Fruit fly (Drosophila melanogaster) whole organism, embryonic: ENCODE results near the gene Psf2.

ENCODE experiments used
- ATbp ChIP-seq: fragments of 200-800 bp; sonication (Bioruptor generic); optimal IDR thresholded peaks from 2 replicates; lab custom pipeline; 2017; ENCODE audit warnings: missing biosample characterization, mild to moderate bottlenecking, missing genetic modification characterization, missing genetic modification reagents
- Bgb ChIP-seq: fragments of 200-800 bp; sonication (Bioruptor generic); IDR thresholded peaks from 2 replicates; pipeline ENCODE4 v1.3.6; 2022; ENCODE audit warnings: missing biosample characterization, missing genetic modification characterization; ENCODE audit not compliant: partially characterized antibody
- CG10565 ChIP-seq: fragments of 200-800 bp; sonication (Bioruptor generic); optimal IDR thresholded peaks from 3 replicates; lab custom pipeline; 2016; ENCODE audit warnings: missing biosample characterization, mild to moderate bottlenecking, missing genetic modification characterization
- CG11696 ChIP-seq: fragments of 200-800 bp; sonication (Bioruptor generic); IDR thresholded peaks from 2 replicates; pipeline ENCODE4 v1.3.6; 2022; ENCODE audit warnings: missing biosample characterization, missing genetic modification characterization
- CG12104 ChIP-seq: fragments of 200-800 bp; sonication (Bioruptor generic); optimal IDR thresholded peaks from 3 replicates; lab custom pipeline; 2016; ENCODE audit warnings: missing biosample characterization, missing genetic modification characterization
- CG1233 ChIP-seq: fragments of 200-800 bp; sonication (Bioruptor generic); optimal IDR thresholded peaks from 4 replicates; lab custom pipeline; 2018; ENCODE audit warnings: missing biosample characterization, mild to moderate bottlenecking, missing genetic modification characterization
- CG1529 ChIP-seq: fragments of 200-800 bp; sonication (Bioruptor generic); optimal IDR thresholded peaks from 3 replicates; lab custom pipeline; 2018; ENCODE audit warnings: missing biosample characterization, missing genetic modification characterization
- CG1647 ChIP-seq: fragments of 200-800 bp; sonication (Bioruptor generic); optimal IDR thresholded peaks from 3 replicates; lab custom pipeline; 2016; ENCODE audit warnings: missing biosample characterization, missing genetic modification characterization
- CG17361 ChIP-seq: fragments of 200-800 bp; sonication (Bioruptor generic); IDR thresholded peaks from 3 replicates; pipeline ENCODE4 v1.3.6; 2022; ENCODE audit warnings: missing biosample characterization, missing genetic modification characterization
- CG18011 ChIP-seq: fragments of 200-800 bp; sonication (Bioruptor generic); optimal IDR thresholded peaks from 2 replicates; lab custom pipeline; 2017; ENCODE audit warnings: missing biosample characterization, missing genetic modification characterization, mild to moderate bottlenecking, moderate library complexity, missing genotype
- CG2120 ChIP-seq: fragments of 200-800 bp; sonication (Bioruptor generic); optimal IDR thresholded peaks from 3 replicates; lab custom pipeline; 2016; ENCODE audit warnings: missing biosample characterization, missing genetic modification characterization
- CG2199 ChIP-seq: fragments of 200-800 bp; sonication (Bioruptor generic); IDR thresholded peaks from 3 replicates; pipeline ENCODE4 v1.3.6; 2022; ENCODE audit warnings: missing biosample characterization, missing genetic modification characterization
- CG30020 ChIP-seq: fragments of 200-800 bp; optimal IDR thresholded peaks from 2 replicates; lab custom pipeline; 2019; ENCODE audit warnings: missing biosample characterization, mild to moderate bottlenecking, missing genetic modification characterization, moderate library complexity
- CG30403 ChIP-seq: fragments of 200-800 bp; sonication (Bioruptor generic); optimal IDR thresholded peaks from 3 replicates; lab custom pipeline; 2016; ENCODE audit warnings: missing biosample characterization, missing genetic modification characterization
- CG3065 ChIP-seq: fragments of 200-800 bp; sonication (Bioruptor generic); optimal IDR thresholded peaks from 2 replicates; lab custom pipeline; 2016; ENCODE audit warnings: missing biosample characterization, missing genetic modification characterization
- CG32767 ChIP-seq: fragments of 200-800 bp; sonication (Bioruptor generic); IDR thresholded peaks from 2 replicates; pipeline ENCODE4 v1.3.6; 2022; ENCODE audit warnings: missing biosample characterization, missing genetic modification characterization
- CG32772 ChIP-seq: fragments of 200-800 bp; sonication (Bioruptor generic); IDR thresholded peaks from 2 replicates; pipeline ENCODE4 v1.3.6; 2022; ENCODE audit warnings: missing biosample characterization, missing genetic modification characterization
- CG3726 ChIP-seq: fragments of 200-800 bp; sonication (Bioruptor generic); IDR thresholded peaks from 3 replicates; pipeline ENCODE4, ENCODE4 v1.3.6; 2022; ENCODE audit warnings: missing biosample characterization, missing genetic modification characterization
- CG3995 ChIP-seq: fragments of 200-800 bp; sonication (Bioruptor generic); optimal IDR thresholded peaks from 3 replicates; lab custom pipeline; 2016; ENCODE audit warnings: missing biosample characterization, missing genetic modification characterization
- CG6683 ChIP-seq: fragments of 200-800 bp; sonication (Bioruptor generic); optimal IDR thresholded peaks from 2 replicates; lab custom pipeline; 2017; ENCODE audit warnings: missing biosample characterization, mild to moderate bottlenecking, missing genetic modification characterization, missing genetic modification reagents
- CG8089 ChIP-seq: fragments of 200-800 bp; sonication (Bioruptor generic); optimal IDR thresholded peaks from 3 replicates; lab custom pipeline; 2016; ENCODE audit warnings: missing biosample characterization, missing genetic modification characterization
- CHES-1-like ChIP-seq: fragments of 200-800 bp; sonication (Bioruptor generic); optimal IDR thresholded peaks from 2 replicates; lab custom pipeline; 2016; ENCODE audit warnings: missing biosample characterization, missing genetic modification characterization
- CTCF ChIP-seq: fragments of 200-800 bp; sonication (Bioruptor generic); optimal IDR thresholded peaks from 2 replicates; lab custom pipeline; 2017; ENCODE audit warnings: missing biosample characterization, mild to moderate bottlenecking, missing genetic modification characterization, moderate library complexity
- D ChIP-seq, 2 experiments: fragments of 200-800 bp in 1 of 2; fragments of >200 bp in 1 of 2; sonication (Bioruptor generic) in 1 of 2; optimal IDR thresholded peaks; 2 replicates in 1 of 2; 3 replicates in 1 of 2; lab custom pipeline; 2017; ENCODE audit warnings: mild to moderate bottlenecking in 1 of 2, missing biosample characterization in 1 of 2, missing genetic modification characterization in 1 of 2, missing genetic modification reagents in 1 of 2
- Deaf1 ChIP-seq: fragments of 200-800 bp; optimal IDR thresholded peaks from 3 replicates; lab custom pipeline; 2019; ENCODE audit warnings: missing biosample characterization, mild to moderate bottlenecking, missing genetic modification characterization, moderate library complexity
- Dip2 ChIP-seq: fragments of 200-800 bp; sonication (Bioruptor generic); IDR thresholded peaks from 2 replicates; pipeline ENCODE4 v1.3.6; 2022; ENCODE audit warnings: missing biosample characterization, missing genetic modification characterization
- Dref ChIP-seq: fragments of 200-800 bp; sonication (Bioruptor generic); IDR thresholded peaks from 2 replicates; pipeline ENCODE4 v1.3.6; 2022; ENCODE audit warnings: missing biosample characterization, missing genetic modification characterization
- Fer1 ChIP-seq: fragments of 200-800 bp; sonication (Bioruptor generic); optimal IDR thresholded peaks from 2 replicates; lab custom pipeline; 2017; ENCODE audit warnings: missing biosample characterization, mild to moderate bottlenecking, missing genetic modification characterization
- Fer2 ChIP-seq: fragments of 200-800 bp; sonication (Bioruptor generic); optimal IDR thresholded peaks from 2 replicates; lab custom pipeline; 2018; ENCODE audit warnings: missing biosample characterization, mild to moderate bottlenecking, missing genetic modification characterization, moderate library complexity
- H2.0 ChIP-seq: fragments of 200-800 bp; sonication (Bioruptor generic); IDR thresholded peaks from 2 replicates; pipeline ENCODE4 v1.3.6; 2022; ENCODE audit warnings: missing biosample characterization, missing genetic modification characterization
- Mes4 ChIP-seq: fragments of 200-800 bp; sonication (Bioruptor generic); optimal IDR thresholded peaks from 2 replicates; lab custom pipeline; 2016; ENCODE audit warnings: missing biosample characterization, missing genetic modification characterization
- NfI ChIP-seq: fragments of 200-800 bp; sonication (Bioruptor generic); optimal IDR thresholded peaks from 3 replicates; lab custom pipeline; 2018; ENCODE audit warnings: missing biosample characterization, mild to moderate bottlenecking, missing genetic modification characterization, moderate library complexity
- Opbp ChIP-seq: fragments of 200-800 bp; sonication (Bioruptor generic); IDR thresholded peaks from 3 replicates; pipeline ENCODE4 v1.3.6; 2022; ENCODE audit warnings: missing biosample characterization, missing genetic modification characterization; ENCODE audit not compliant: partially characterized antibody
- Optix ChIP-seq: fragments of 200-800 bp; sonication (Bioruptor generic); IDR thresholded peaks from 3 replicates; pipeline ENCODE4 v1.3.6; 2022; ENCODE audit warnings: missing biosample characterization, missing genetic modification characterization
- Pdp1 ChIP-seq, 2 experiments: fragments of 200-800 bp; sonication (Bioruptor generic); optimal IDR thresholded peaks; 3 replicates each; lab custom pipeline; 2016; ENCODE audit warnings: missing biosample characterization in 2 of 2, missing genetic modification characterization in 2 of 2, mild to moderate bottlenecking in 1 of 2, moderate library complexity in 1 of 2
- Ptx1 ChIP-seq: fragments of 200-800 bp; sonication (Bioruptor generic); IDR thresholded peaks from 2 replicates; pipeline ENCODE4 v1.3.6; 2022; ENCODE audit warnings: missing biosample characterization, missing genetic modification characterization
- Xbp1 ChIP-seq: fragments of 200-800 bp; sonication (Bioruptor generic); optimal IDR thresholded peaks from 3 replicates; lab custom pipeline; 2016; ENCODE audit warnings: missing biosample characterization, mild to moderate bottlenecking, missing genetic modification characterization
- YL-1 ChIP-seq: fragments of 200-800 bp; sonication (Bioruptor generic); optimal IDR thresholded peaks from 3 replicates; lab custom pipeline; 2017; ENCODE audit warnings: missing biosample characterization, mild to moderate bottlenecking, missing genetic modification characterization
- chm ChIP-seq: fragments of 200-800 bp; sonication (Bioruptor generic); IDR thresholded peaks from 2 replicates; pipeline ENCODE4 v1.3.6; 2022; ENCODE audit warnings: missing biosample characterization, missing genetic modification characterization
- fd64A ChIP-seq: fragments of 200-800 bp; sonication (Bioruptor generic); optimal IDR thresholded peaks from 3 replicates; lab custom pipeline; 2018; ENCODE audit warnings: missing biosample characterization, mild to moderate bottlenecking, missing genetic modification characterization
- gro ChIP-seq: fragments of 200-800 bp; sonication (Bioruptor generic); optimal IDR thresholded peaks from 2 replicates; lab custom pipeline; 2016; ENCODE audit warnings: missing biosample characterization, missing genetic modification characterization
- inv ChIP-seq: fragments of 200-800 bp; sonication (Bioruptor generic); IDR thresholded peaks from 2 replicates; pipeline ENCODE4 v1.3.6; 2022; ENCODE audit warnings: missing biosample characterization, missing genetic modification characterization; ENCODE audit not compliant: partially characterized antibody
- nau ChIP-seq: fragments of 200-800 bp; sonication (Bioruptor generic); optimal IDR thresholded peaks from 3 replicates; lab custom pipeline; 2017; ENCODE audit warnings: missing biosample characterization, mild to moderate bottlenecking, missing genetic modification characterization, missing genetic modification reagents
- odd ChIP-seq: fragments of 200-800 bp; sonication (Bioruptor generic); optimal IDR thresholded peaks from 2 replicates; lab custom pipeline; 2017; ENCODE audit warnings: missing biosample characterization, mild to moderate bottlenecking, missing genetic modification characterization
- pho ChIP-seq: fragments of 200-800 bp; sonication (Bioruptor generic); optimal IDR thresholded peaks from 2 replicates; lab custom pipeline; 2016; ENCODE audit warnings: missing biosample characterization, missing genetic modification characterization
- sd ChIP-seq: fragments of 200-800 bp; sonication (Bioruptor generic); optimal IDR thresholded peaks from 3 replicates; lab custom pipeline; 2018; ENCODE audit warnings: missing biosample characterization, mild to moderate bottlenecking, missing genetic modification characterization, moderate library complexity
- sob ChIP-seq: fragments of 200-800 bp; sonication (Bioruptor generic); IDR thresholded peaks from 2 replicates; pipeline ENCODE4 v1.3.6; 2022; ENCODE audit warnings: missing biosample characterization, missing genetic modification characterization
- tin ChIP-seq: fragments of 200-800 bp; sonication (Bioruptor generic); optimal IDR thresholded peaks from 3 replicates; lab custom pipeline; 2016; ENCODE audit warnings: missing biosample characterization, missing genetic modification characterization
- vvl ChIP-seq: fragments of 200-800 bp; sonication (Bioruptor generic); IDR thresholded peaks from 2 replicates; pipeline ENCODE4 v1.3.6; 2022; ENCODE audit warnings: missing biosample characterization, missing genetic modification characterization

Gene Psf2

dm6 chr2L:4375035-4376009 is 11.8 kb downstream of the Psf2 start (continued):
- TF ChIP-seq sob (GFP tag; lab: Robert Waterston, UW) (peak; percentile 46), ATbp (no peak), Ptx1 (no peak), CG30403 (GFP tag; lab: Kevin White, UChicago) (no peak), YL-1 (GFP tag; lab: Kevin White, UChicago) (peak; percentile 29), CG6683 (GFP tag; lab: Kevin White, UChicago) (no peak), pho (GFP tag; lab: Kevin White, UChicago) (no peak), CG17361 (GFP tag; lab: Robert Waterston, UW) (no peak), Xbp1 (GFP tag; lab: Kevin White, UChicago) (no peak), D (optimal IDR thresholded peaks at IDR 0.05; lab: Kevin White, UChicago) (no peak), D (GFP tag; optimal IDR thresholded peaks at IDR 0.05; lab: Kevin White, UChicago) (peak; percentile 6), CG18011 (no peak), Fer2 (tag; lab: Kevin White, UChicago) (no peak), gro (GFP tag; lab: Kevin White, UChicago) (no peak), H2.0 (GFP tag; lab: Robert Waterston, UW) (no peak), sd (tag; lab: Kevin White, UChicago) (peak; percentile 81), chm (GFP tag; lab: Robert Waterston, UW) (0 out of 2 replicates have a peak, but pooled peaks have one; percentile 27), Dref (no peak), Opbp (GFP tag; lab: Robert Waterston, UW) (no peak), CG32767 (GFP tag; lab: Robert Waterston, UW) (no peak), CTCF (no peak), CG2199 (GFP tag; lab: Robert Waterston, UW) (peak; percentile 29; the same call in 1 of the 3 replicates), tin (GFP tag; lab: Kevin White, UChicago) (no peak), Fer1 (no peak), vvl (GFP tag; lab: Robert Waterston, UW) (peak; percentile 33; the same call in 1 of the 2 replicates), Deaf1 (no peak), Dip2 (GFP tag; lab: Robert Waterston, UW) (no peak), CG10565 (no peak), CG3995 (GFP tag; lab: Kevin White, UChicago) (no peak), CG11696 (GFP tag; lab: Robert Waterston, UW) (no peak), NfI (GFP tag; lab: Kevin White, UChicago) (no peak), nau (peak; percentile 12), Pdp1 (GFP tag; optimal IDR thresholded peaks at IDR 0.05; lab: Kevin White, UChicago) (peak in 1 of 2 experiments; percentile 6), CG30020 (no peak), odd (GFP tag; lab: Kevin White, UChicago) (no peak), CG1647 (GFP tag; lab: Kevin White, UChicago) (no peak), Bgb (GFP tag; lab: Robert Waterston, UW) (no peak), CG1233 (GFP tag; lab: Kevin White, UChicago) (no peak), inv (GFP tag; lab: Robert Waterston, UW) (no peak), CG2120 (GFP tag; lab: Kevin White, UChicago) (peak; percentile 1), CG12104 (no peak), CG3065 (GFP tag; lab: Kevin White, UChicago) (no peak), CG8089 (GFP tag; lab: Kevin White, UChicago) (no peak), fd64A (no peak), CG3726 (GFP tag; lab: Robert Waterston, UW) (no peak), CG1529 (GFP tag; lab: Kevin White, UChicago) (no peak), CHES-1-like (no peak), Mes4 (GFP tag; lab: Kevin White, UChicago) (no peak), Optix (GFP tag; lab: Robert Waterston, UW) (no peak), CG32772 (GFP tag; lab: Robert Waterston, UW) (no peak)
